Fruit fly (Drosophila melanogaster): ENCODE results near the gene Nf-YC.

Gene Nf-YC

DNA sequence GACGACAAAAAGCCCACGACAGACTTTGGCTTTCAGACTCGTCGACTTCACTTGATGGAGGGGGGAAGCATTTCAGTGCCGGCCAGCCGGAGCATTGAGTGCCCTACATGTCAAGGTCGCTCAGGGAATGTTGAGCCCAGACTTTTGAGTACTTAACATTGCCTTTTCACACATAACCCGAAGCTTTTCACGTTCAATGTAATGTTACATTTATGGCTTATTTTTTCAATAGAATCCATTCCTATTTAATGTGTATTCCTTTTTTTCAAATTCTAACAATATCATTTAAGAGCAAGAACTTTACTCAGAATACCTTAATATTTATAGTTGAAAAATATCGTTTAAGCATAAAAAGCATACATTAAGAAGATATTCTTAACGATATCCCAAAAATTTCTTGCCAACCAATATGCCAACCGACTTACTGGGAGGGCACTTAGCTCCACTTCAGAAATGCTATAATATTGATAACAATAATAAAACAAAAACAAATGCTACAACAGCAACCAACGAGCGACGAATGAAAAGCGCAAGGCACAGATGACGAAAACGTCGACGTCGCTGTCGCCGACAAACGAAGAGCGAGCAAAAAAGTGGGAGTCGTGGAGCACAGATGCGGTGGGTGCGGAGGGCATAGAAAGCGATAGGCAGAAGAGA lies 39.2 kb upstream of the Nf-YC start (continued):
- TF ChIP-seq CG4318 (GFP tag; optimal IDR thresholded peaks at IDR 0.05) (peak; percentile 9), spab (GFP tag; optimal IDR thresholded peaks at IDR 0.05) (peak; percentile 74), CG8632 (GFP tag; optimal IDR thresholded peaks at IDR 0.05) (peak; percentile 24), topi (GFP tag; optimal IDR thresholded peaks at IDR 0.05) (peak; percentile 90), net (GFP tag; optimal IDR thresholded peaks at IDR 0.05) (peak; percentile 30), CG3919 (GFP tag; optimal IDR thresholded peaks at IDR 0.05) (peak; percentile 84), CG1621 (tag; optimal IDR thresholded peaks at IDR 0.05) (no peak), CG6163 (GFP tag; IDR thresholded peaks at IDR 0.05) (peak; percentile 74), dsx (GFP tag; optimal IDR thresholded peaks at IDR 0.05; ENCODE audit: poor library complexity, severe bottlenecking) (no peak), Ets21C (GFP tag; optimal IDR thresholded peaks at IDR 0.05) (no peak), Sox14 (GFP tag; optimal IDR thresholded peaks at IDR 0.05) (no peak), esn (GFP tag; optimal IDR thresholded peaks at IDR 0.05) (peak; percentile 63), CG8119 (GFP tag; IDR thresholded peaks at IDR 0.05) (no peak; the same call in 2 of the 3 replicates), Met (GFP tag; optimal IDR thresholded peaks at IDR 0.05) (peak; percentile 82), CG10669 (GFP tag; optimal IDR thresholded peaks at IDR 0.05) (peak; percentile 78), lz (GFP tag; optimal IDR thresholded peaks at IDR 0.05) (peak; percentile 83), CG6276 (GFP tag; optimal IDR thresholded peaks at IDR 0.05) (peak; percentile 80), OdsH (GFP tag; optimal IDR thresholded peaks at IDR 0.05) (peak; percentile 13), eg (GFP tag; IDR thresholded peaks at IDR 0.05) (peak; percentile 72), achi (GFP tag; optimal IDR thresholded peaks at IDR 0.05) (peak; percentile 28), Eip93F (GFP tag; optimal IDR thresholded peaks at IDR 0.05) (no peak), ss (GFP tag; optimal IDR thresholded peaks at IDR 0.05) (no peak)

DNA sequence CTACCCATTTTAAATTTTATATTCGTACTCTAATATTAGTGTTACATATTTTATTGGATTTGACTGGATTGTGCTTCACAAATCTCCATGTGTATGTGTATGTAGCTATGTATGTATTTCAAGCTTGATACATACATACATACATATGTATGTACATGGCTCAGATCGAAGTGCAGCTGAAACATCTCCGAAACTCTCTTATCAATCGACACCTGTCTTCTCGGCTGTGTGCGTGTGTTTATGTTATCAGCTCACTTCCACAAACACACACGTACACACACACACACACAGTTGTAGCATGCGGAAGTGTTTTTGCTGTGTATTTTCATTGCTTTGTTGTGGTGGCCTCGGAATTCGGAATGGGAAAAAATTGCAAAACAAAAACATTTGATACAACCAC lies 38.5 kb upstream of the Nf-YC start:
- TF ChIP-seq OdsH (GFP tag; optimal IDR thresholded peaks at IDR 0.05) (no peak), Eip78C (GFP tag) (peak; percentile 11)

dm6 chrX:6857693-6858092 lies 37.0 kb upstream of the Nf-YC start:
- TF ChIP-seq salr (GFP tag; optimal IDR thresholded peaks at IDR 0.05): no peak
- TF ChIP-seq CG31627 (GFP tag; optimal IDR thresholded peaks at IDR 0.05): no peak
- no peak for TF ChIP-seq CG10669 (GFP tag; optimal IDR thresholded peaks at IDR 0.05)
- no peak for TF ChIP-seq Sox102F (GFP tag; optimal IDR thresholded peaks at IDR 0.05)
- TF ChIP-seq net (GFP tag; optimal IDR thresholded peaks at IDR 0.05): no peak
- TF ChIP-seq CG8319 (GFP tag; optimal IDR thresholded peaks at IDR 0.05): no peak
- TF ChIP-seq CG3032 (tag; optimal IDR thresholded peaks at IDR 0.05): no peak
- no peak for TF ChIP-seq dac (GFP tag; optimal IDR thresholded peaks at IDR 0.05)
- no peak for TF ChIP-seq svp (GFP tag)
- no peak for TF ChIP-seq Eip78C (GFP tag)
- no peak for TF ChIP-seq Hr39 (GFP tag; optimal IDR thresholded peaks at IDR 0.05)
- TF ChIP-seq CG9139 (GFP tag; optimal IDR thresholded peaks at IDR 0.05): no peak
- no peak for TF ChIP-seq CG3919 (GFP tag; optimal IDR thresholded peaks at IDR 0.05)
- no peak for TF ChIP-seq Met (GFP tag; optimal IDR thresholded peaks at IDR 0.05)

- no peak for TF ChIP-seq Sox102F (GFP tag; optimal IDR thresholded peaks at IDR 0.05)
- no peak for TF ChIP-seq CG11902 (GFP tag; optimal IDR thresholded peaks at IDR 0.05)
- TF ChIP-seq CG15336 (GFP tag; IDR thresholded peaks at IDR 0.05): no peak
- TF ChIP-seq fd59A (GFP tag; optimal IDR thresholded peaks at IDR 0.05): no peak
- no peak for TF ChIP-seq Hr38 (GFP tag; optimal IDR thresholded peaks at IDR 0.05)
- no peak for TF ChIP-seq CG1621 (tag; optimal IDR thresholded peaks at IDR 0.05)
- TF ChIP-seq CG4318 (GFP tag; optimal IDR thresholded peaks at IDR 0.05): no peak
- TF ChIP-seq spab (GFP tag; optimal IDR thresholded peaks at IDR 0.05): no peak
- no peak for TF ChIP-seq CG11294 (GFP tag; IDR thresholded peaks at IDR 0.05)
- no peak for TF ChIP-seq salr (GFP tag; optimal IDR thresholded peaks at IDR 0.05)
- TF ChIP-seq CG6808 (GFP tag; optimal IDR thresholded peaks at IDR 0.05): no peak
- no peak for TF ChIP-seq CG34406 (GFP tag; optimal IDR thresholded peaks at IDR 0.05)
- no peak for TF ChIP-seq CG16779 (tag; optimal IDR thresholded peaks at IDR 0.05)
These were observed 36.5 kb upstream of the Nf-YC start for dm6 chrX:6857269-6857668.
